Fruit fly (Drosophila melanogaster) whole organism, prepupa: ENCODE measurements around the gene CG11498.

Experiments
- CG15336 ChIP-seq: fragments of 200-800 bp; sonication (Bioruptor generic); IDR thresholded peaks from 2 replicates; pipeline ENCODE4 v1.3.6; 2022; ENCODE audit warnings: missing biosample characterization, missing genetic modification characterization
- CG31627 ChIP-seq: fragments of 200-800 bp; sonication (Bioruptor generic); optimal IDR thresholded peaks from 3 replicates; lab custom pipeline; 2016; ENCODE audit warnings: missing biosample characterization, missing genetic modification characterization
- CG34406 ChIP-seq: fragments of 200-800 bp; sonication (Bioruptor generic); optimal IDR thresholded peaks from 3 replicates; lab custom pipeline; 2016; ENCODE audit warnings: missing biosample characterization, missing genetic modification characterization
- CG4318 ChIP-seq: fragments of 200-800 bp; sonication (Bioruptor generic); optimal IDR thresholded peaks from 3 replicates; lab custom pipeline; 2017; ENCODE audit warnings: missing biosample characterization, mild to moderate bottlenecking, missing genetic modification characterization
- CG9139 ChIP-seq: fragments of 200-800 bp; sonication (Bioruptor generic); optimal IDR thresholded peaks from 3 replicates; lab custom pipeline; 2017; ENCODE audit warnings: missing biosample characterization, mild to moderate bottlenecking, missing genetic modification characterization
- Eip93F ChIP-seq: fragments of 200-800 bp; sonication (Bioruptor generic); optimal IDR thresholded peaks from 2 replicates; lab custom pipeline; 2016; ENCODE audit warnings: missing biosample characterization, mild to moderate bottlenecking, missing genetic modification characterization
- Hr39 ChIP-seq: fragments of 200-800 bp; sonication (Bioruptor generic); optimal IDR thresholded peaks from 2 replicates; lab custom pipeline; 2016; ENCODE audit warnings: missing biosample characterization, missing genetic modification characterization
- Smox ChIP-seq: fragments of 200-800 bp; sonication (Bioruptor generic); optimal IDR thresholded peaks from 3 replicates; lab custom pipeline; 2016; ENCODE audit warnings: missing biosample characterization, missing genetic modification characterization
- Sox102F ChIP-seq: fragments of 200-800 bp; sonication (Bioruptor generic); optimal IDR thresholded peaks from 2 replicates; lab custom pipeline; 2016; ENCODE audit warnings: missing biosample characterization, mild to moderate bottlenecking, missing genetic modification characterization
- Sox14 ChIP-seq: fragments of 200-800 bp; sonication (Bioruptor generic); optimal IDR thresholded peaks from 3 replicates; lab custom pipeline; 2016; ENCODE audit warnings: missing biosample characterization, missing genetic modification characterization
- Sox15 ChIP-seq: fragments of 200-800 bp; sonication (Bioruptor generic); optimal IDR thresholded peaks from 3 replicates; lab custom pipeline; 2016; ENCODE audit warnings: missing biosample characterization, missing genetic modification characterization
- fkh ChIP-seq: fragments of 200-800 bp; sonication (Bioruptor generic); optimal IDR thresholded peaks from 3 replicates; lab custom pipeline; 2017; ENCODE audit warnings: missing biosample characterization, mild to moderate bottlenecking, missing genetic modification characterization, moderate library complexity
- svp ChIP-seq: fragments of 200-800 bp; sonication (Bioruptor generic); peaks from one replicate; lab custom pipeline; 2016; ENCODE audit warnings: missing biosample characterization, missing genetic modification characterization

dm6 chr3R:30175045-30175589, 14.8 kb upstream of the CG11498 start:
- TF ChIP-seq Sox102F (GFP tag; lab: Kevin White, UChicago) (no peak), CG15336 (GFP tag; lab: Robert Waterston, UW) (no peak), Sox15 (GFP tag; lab: Kevin White, UChicago) (no peak), Sox14 (GFP tag; lab: Kevin White, UChicago) (no peak), fkh (GFP tag; lab: Kevin White, UChicago) (no peak), CG4318 (no peak), CG9139 (GFP tag; lab: Kevin White, UChicago) (no peak), CG34406 (GFP tag; lab: Kevin White, UChicago) (no peak), CG31627 (GFP tag; lab: Kevin White, UChicago) (no peak), Hr39 (GFP tag; lab: Kevin White, UChicago) (no peak), Smox (no peak), svp (GFP tag; lab: Kevin White, UChicago) (no peak), Eip93F (GFP tag; lab: Kevin White, UChicago) (no peak)
